Worm (Caenorhabditis elegans) whole organism, L2 larva: ENCODE data around the gene lips-6.
A peak's percentile ranks its signal among the peaks of the same experiment; 100 is the strongest.

Source experiments
- C34F6.9 ChIP-seq: fragments of 150-350 bp; optimal IDR thresholded peaks from 2 replicates; lab custom pipeline; 2014; ENCODE audit warnings: missing biosample characterization, missing genetic modification characterization
- Y55F3AM.14 ChIP-seq: fragments of 200-800 bp; sonication (Bioruptor generic); optimal IDR thresholded peaks from 2 replicates; lab custom pipeline; 2018; ENCODE audit warnings: mild to moderate bottlenecking, missing genetic modification characterization, missing compliant biosample characterization
- ZK546.5 ChIP-seq: sonication (generic microtip); optimal IDR thresholded peaks from 2 replicates; lab custom pipeline; 2017; ENCODE audit warnings: missing biosample characterization, missing genetic modification characterization
- alr-1 ChIP-seq: fragments of 150-350 bp; optimal IDR thresholded peaks from 2 replicates; lab custom pipeline; 2014; ENCODE audit warnings: missing biosample characterization, missing genetic modification characterization
- aly-2 ChIP-seq: fragments of 150-350 bp; optimal IDR thresholded peaks from 2 replicates; lab custom pipeline; 2014; ENCODE audit warnings: missing biosample characterization, missing genetic modification characterization
- ama-1 ChIP-seq: fragments of 150-350 bp; optimal IDR thresholded peaks from 2 replicates; lab custom pipeline; 2018; ENCODE audit warnings: inconsistent platforms
- blmp-1 ChIP-seq: sonication (generic microtip); optimal IDR thresholded peaks from 2 replicates; lab custom pipeline; 2017; ENCODE audit warnings: missing genetic modification characterization, mild to moderate bottlenecking, missing compliant biosample characterization, antibody characterized with exemption, moderate library complexity; ENCODE audit not compliant: insufficient read depth
- ceh-16 ChIP-seq: fragments of 150-350 bp; optimal IDR thresholded peaks from 2 replicates; lab custom pipeline; 2014; ENCODE audit warnings: missing biosample characterization, missing genetic modification characterization
- crh-2 ChIP-seq: sonication (generic microtip); optimal IDR thresholded peaks from 2 replicates; lab custom pipeline; 2017; ENCODE audit warnings: missing biosample characterization, missing genetic modification characterization
- dmd-4 ChIP-seq: sonication (generic microtip); optimal IDR thresholded peaks from 2 replicates; lab custom pipeline; 2017; ENCODE audit warnings: missing biosample characterization, missing genetic modification characterization
- egl-27 ChIP-seq: sonication (generic microtip); optimal IDR thresholded peaks from 3 replicates; lab custom pipeline; 2017; ENCODE audit warnings: missing biosample characterization, missing genetic modification reagents, missing genetic modification characterization
- elt-3 ChIP-seq: sonication (generic microtip); optimal IDR thresholded peaks from 2 replicates; lab custom pipeline; 2017; ENCODE audit warnings: missing biosample characterization, missing genetic modification characterization
- fos-1 ChIP-seq: fragments of 150-350 bp; optimal IDR thresholded peaks from 2 replicates; lab custom pipeline; 2014; ENCODE audit warnings: missing biosample characterization, missing genetic modification characterization
- lsy-2 ChIP-seq, 2 experiments: fragments of 150-350 bp in 1 of 2; sonication (generic microtip) in 1 of 2; optimal IDR thresholded peaks; 2 replicates each; lab custom pipeline; 2014 to 2017; ENCODE audit warnings: missing biosample characterization in 2 of 2, missing genetic modification characterization in 2 of 2
- mab-5 ChIP-seq: fragments of 150-350 bp; optimal IDR thresholded peaks from 2 replicates; lab custom pipeline; 2014; ENCODE audit warnings: missing biosample characterization, missing genetic modification characterization
- mdl-1 ChIP-seq, 2 experiments: fragments of 150-350 bp in 1 of 2; sonication (generic microtip) in 1 of 2; optimal IDR thresholded peaks; 2 replicates each; lab custom pipeline; 2017; ENCODE audit warnings: missing biosample characterization in 2 of 2, missing genetic modification characterization in 2 of 2
- nhr-10 ChIP-seq: sonication (generic microtip); optimal IDR thresholded peaks from 2 replicates; lab custom pipeline; 2017; ENCODE audit warnings: missing biosample characterization, missing genetic modification characterization
- nhr-11 ChIP-seq: fragments of 150-350 bp; optimal IDR thresholded peaks from 2 replicates; lab custom pipeline; 2014; ENCODE audit warnings: missing biosample characterization, missing genetic modification characterization
- nhr-129 ChIP-seq: fragments of 150-350 bp; optimal IDR thresholded peaks from 2 replicates; lab custom pipeline; 2014; ENCODE audit warnings: missing biosample characterization, missing genetic modification characterization
- nhr-21 ChIP-seq: fragments of 150-350 bp; optimal IDR thresholded peaks from 2 replicates; lab custom pipeline; 2014; ENCODE audit warnings: missing biosample characterization, missing genetic modification characterization
- nhr-25 ChIP-seq: fragments of 150-350 bp; sonication (generic microtip); optimal IDR thresholded peaks from 3 replicates; lab custom pipeline; 2014; ENCODE audit warnings: missing biosample characterization, missing genetic modification characterization
- nhr-6 ChIP-seq: fragments of 150-350 bp; optimal IDR thresholded peaks from 2 replicates; lab custom pipeline; 2014; ENCODE audit warnings: missing biosample characterization, missing genetic modification characterization
- nhr-77 ChIP-seq: fragments of 150-350 bp; optimal IDR thresholded peaks from 2 replicates; lab custom pipeline; 2014; ENCODE audit warnings: missing biosample characterization, missing genetic modification characterization
- peb-1 ChIP-seq: fragments of 150-350 bp; optimal IDR thresholded peaks from 2 replicates; lab custom pipeline; 2014; ENCODE audit warnings: missing biosample characterization, missing genetic modification characterization
- sem-4 ChIP-seq: fragments of 150-350 bp; optimal IDR thresholded peaks from 2 replicates; lab custom pipeline; 2014; ENCODE audit warnings: missing biosample characterization, missing genetic modification reagents, missing genetic modification characterization
- sma-9 ChIP-seq, 2 experiments: fragments of 150-350 bp in 1 of 2; sonication (generic microtip) in 1 of 2; optimal IDR thresholded peaks; 2 replicates each; lab custom pipeline; 2014 to 2016; ENCODE audit warnings: missing genetic modification characterization in 2 of 2, mild to moderate bottlenecking in 1 of 2, missing biosample characterization in 1 of 2, missing compliant biosample characterization in 1 of 2, missing genetic modification reagents in 1 of 2, moderate library complexity in 1 of 2
- snpc-4 ChIP-seq: fragments of 150-350 bp; optimal IDR thresholded peaks from 2 replicates; lab custom pipeline; 2014; ENCODE audit warnings: missing biosample characterization, missing genetic modification characterization
- unc-39 ChIP-seq: fragments of 150-350 bp; optimal IDR thresholded peaks from 2 replicates; lab custom pipeline; 2014; ENCODE audit warnings: missing biosample characterization, missing genetic modification characterization
- unc-55 ChIP-seq: fragments of 150-350 bp; sonication (generic microtip); optimal IDR thresholded peaks from 3 replicates; lab custom pipeline; 2014; ENCODE audit warnings: missing biosample characterization, missing genetic modification reagents, missing genetic modification characterization
- zag-1 ChIP-seq: fragments of 150-350 bp; optimal IDR thresholded peaks from 2 replicates; lab custom pipeline; 2014; ENCODE audit warnings: missing biosample characterization, missing genetic modification characterization
- ztf-1 ChIP-seq: fragments of 200-800 bp; sonication (Bioruptor generic); conservative IDR thresholded peaks from 2 replicates; pipeline ENCODE4 v1.3.6; 2022; ENCODE audit warnings: missing genetic modification characterization, missing compliant biosample characterization
- ztf-11 ChIP-seq: sonication (generic microtip); optimal IDR thresholded peaks from 2 replicates; lab custom pipeline; 2017; ENCODE audit warnings: missing biosample characterization, missing genetic modification characterization
- ztf-4 ChIP-seq: fragments of 150-350 bp; optimal IDR thresholded peaks from 2 replicates; lab custom pipeline; 2014; ENCODE audit warnings: missing biosample characterization, missing genetic modification characterization

Gene lips-6

DNA sequence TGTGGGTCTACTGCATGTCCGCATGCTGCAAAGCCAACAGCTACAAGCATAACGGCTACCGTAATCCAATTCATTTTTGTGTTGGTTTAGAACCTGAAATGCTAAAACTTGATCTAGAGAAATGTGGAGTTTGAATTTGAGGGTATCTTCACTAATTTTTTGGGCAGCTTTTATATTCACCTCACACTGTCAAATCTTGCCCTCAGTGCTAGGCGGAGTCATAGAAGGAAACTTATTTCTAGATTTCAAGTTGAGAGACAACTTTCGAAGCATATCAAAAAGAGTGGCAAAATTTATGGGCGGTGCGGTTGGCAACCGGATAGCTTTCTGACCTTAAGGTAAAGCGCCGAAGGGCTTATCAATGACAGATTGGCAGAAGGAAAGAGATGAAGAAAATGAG, at the start of gene lips-6:
lips-6 (minus strand) TSS at position 101 of the 400 bp plus-strand sequence.
- TF ChIP-seq sma-9 (GFP tag; optimal IDR thresholded peaks at IDR 0.05; lab: Kevin White, UChicago) (no peak), sma-9 (tag; optimal IDR thresholded peaks at IDR 0.05; lab: Kevin White, UChicago) (no peak), lsy-2 (tag; optimal IDR thresholded peaks at IDR 0.05; lab: Kevin White, UChicago) (no peak), ceh-16 (tag; lab: Kevin White, UChicago) (no peak), nhr-21 (no peak), crh-2 (tag; lab: Kevin White, UChicago) (no peak), nhr-10 (tag; lab: Kevin White, UChicago) (no peak), unc-39 (no peak)

DNA sequence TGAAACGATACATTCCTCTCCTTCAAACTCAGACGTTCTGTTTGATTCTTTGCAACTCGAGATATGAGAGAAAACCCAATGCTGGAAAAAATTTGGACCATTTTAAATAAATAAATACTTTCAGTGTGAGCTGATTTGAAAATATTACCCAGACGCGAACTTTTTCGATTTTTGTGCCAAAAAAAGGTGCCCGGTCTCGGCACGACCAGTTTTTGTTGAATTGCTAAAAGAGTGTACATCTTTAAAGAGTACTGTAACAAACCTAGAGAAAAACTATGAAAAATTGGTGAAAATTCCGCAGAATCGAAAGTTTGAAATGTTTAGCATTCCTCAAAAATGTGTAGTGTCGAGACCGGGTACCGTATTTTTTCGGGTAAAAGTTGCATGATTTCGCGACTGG, 45.7 kb upstream of the lips-6 start, which contains the start of gene K08E4.8:
K08E4.8 (minus strand) TSS at position 101 of the 400 bp plus-strand sequence.
- TF ChIP-seq zag-1 (tag; lab: Kevin White, UChicago) = no peak
- TF ChIP-seq dmd-4 = no peak
- no peak for TF ChIP-seq crh-2 (tag; lab: Kevin White, UChicago)
- no peak for TF ChIP-seq ztf-11 (tag; lab: Kevin White, UChicago)
- no peak for TF ChIP-seq alr-1
- no peak for TF ChIP-seq egl-27 (tag; lab: Kevin White, UChicago)
- TF ChIP-seq unc-55 = no peak
- TF ChIP-seq nhr-129 = no peak
- TF ChIP-seq snpc-4 (tag; lab: Kevin White, UChicago) = no peak
- TF ChIP-seq nhr-11 (tag; lab: Kevin White, UChicago) = no peak
- no peak for TF ChIP-seq nhr-77 (tag; lab: Kevin White, UChicago)
- TF ChIP-seq peb-1 (tag; lab: Kevin White, UChicago) = no peak
- TF ChIP-seq fos-1 (tag; lab: Kevin White, UChicago) = no peak
- TF ChIP-seq aly-2 (tag; lab: Kevin White, UChicago) = no peak
- no peak for TF ChIP-seq ceh-16 (tag; lab: Kevin White, UChicago)
- no peak for TF ChIP-seq nhr-6 (tag; lab: Kevin White, UChicago)
- TF ChIP-seq ztf-1 = no peak
- no peak for TF ChIP-seq ama-1
- no peak for TF ChIP-seq mab-5 (tag; lab: Kevin White, UChicago)

DNA sequence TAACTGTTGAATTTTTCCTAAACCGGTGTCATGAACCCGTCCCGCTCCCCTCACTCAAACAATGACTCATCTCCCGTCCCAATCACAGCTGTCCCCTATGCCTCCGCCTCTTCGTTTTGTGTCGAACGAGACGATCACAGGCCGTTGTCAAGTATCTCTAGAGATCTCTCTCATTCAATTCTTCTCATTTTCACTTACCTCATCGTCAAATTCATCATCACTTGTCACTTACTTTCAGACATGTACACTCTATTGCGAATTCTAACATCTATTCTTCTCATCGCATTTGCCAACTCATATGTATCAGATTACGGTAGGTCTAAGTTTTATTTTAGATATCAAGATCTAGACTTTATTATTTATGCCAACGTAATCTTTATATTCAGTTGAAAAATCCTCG, 42.0 kb upstream of the lips-6 start, which contains the start of gene K08E4.3:
K08E4.3 (plus strand) TSS at position 235 of the 400 bp plus-strand sequence.
- TF ChIP-seq nhr-129 (peak; percentile 30), elt-3 (tag; lab: Kevin White, UChicago) (no peak)
- TF ChIP-seq, all 48 proteins: peak for 1

DNA sequence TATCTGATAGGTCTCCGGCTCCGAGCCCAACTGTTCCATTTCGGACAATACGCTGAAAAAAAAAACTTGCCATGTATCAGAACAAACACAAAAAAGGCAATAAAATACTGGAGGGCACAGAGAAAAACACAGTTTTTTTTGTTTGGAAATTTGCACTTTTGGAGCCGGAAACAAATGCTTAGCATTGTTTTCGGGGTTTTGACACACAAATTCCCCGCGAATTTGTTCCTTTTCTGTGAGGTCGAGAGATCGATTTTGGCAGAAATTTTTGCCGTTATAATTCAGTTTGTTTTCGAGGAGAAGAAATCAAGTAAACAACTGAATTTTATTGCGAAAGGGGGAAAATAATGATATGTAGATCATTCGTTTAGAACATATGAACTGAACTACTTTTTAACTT, 41.1 kb upstream of the lips-6 start, which contains the start of gene K08E4.2:
K08E4.2 (minus strand) TSS at position 54 of the 400 bp plus-strand sequence.
- TF ChIP-seq C34F6.9 (tag; lab: Kevin White, UChicago) (no peak), egl-27 (tag; lab: Kevin White, UChicago) (no peak), aly-2 (tag; lab: Kevin White, UChicago) (no peak), lsy-2 (tag; optimal IDR thresholded peaks at IDR 0.05; lab: Kevin White, UChicago) (no peak), fos-1 (tag; lab: Kevin White, UChicago) (no peak), mdl-1 (tag; optimal IDR thresholded peaks at IDR 0.05; lab: Kevin White, UChicago) (no peak), nhr-77 (tag; lab: Kevin White, UChicago) (no peak), ama-1 (no peak), ZK546.5 (no peak), nhr-11 (tag; lab: Kevin White, UChicago) (no peak), ztf-4 (no peak), blmp-1 (tag; lab: Kevin White, UChicago) (no peak), nhr-25 (no peak)

DNA sequence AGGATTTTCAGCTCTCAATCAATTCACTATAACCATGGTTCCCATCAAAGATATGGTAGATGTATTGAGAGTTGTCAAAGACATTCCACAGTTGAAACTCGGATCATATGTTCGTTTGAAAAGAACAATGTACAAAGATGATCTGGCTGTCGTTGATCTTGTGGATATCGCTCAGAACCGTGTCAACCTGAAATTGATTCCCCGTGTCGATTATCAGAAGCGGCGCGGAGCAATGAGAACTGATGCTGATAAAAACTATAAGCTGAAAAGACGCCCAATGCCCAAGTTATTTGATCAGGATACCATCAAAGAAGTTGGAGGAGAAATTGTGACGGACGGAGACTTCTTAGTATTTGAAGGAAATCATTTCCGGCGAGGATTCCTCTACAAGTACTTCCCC, 37.0 kb upstream of the lips-6 start:
- TF ChIP-seq ztf-1 (no peak), blmp-1 (tag; lab: Kevin White, UChicago) (no peak), fos-1 (tag; lab: Kevin White, UChicago) (no peak), nhr-129 (no peak), sem-4 (tag; lab: Kevin White, UChicago) (no peak), ZK546.5 (no peak), ama-1 (no peak), nhr-25 (no peak), alr-1 (no peak), Y55F3AM.14 (GFP tag; lab: Kevin White, UChicago) (no peak), snpc-4 (tag; lab: Kevin White, UChicago) (no peak), nhr-10 (tag; lab: Kevin White, UChicago) (no peak)
